Worm (Caenorhabditis elegans) whole organism, L2 larva: ENCODE results near the gene npr-40.

Source experiments
- C34F6.9 ChIP-seq: fragments of 150-350 bp; optimal IDR thresholded peaks from 2 replicates; lab custom pipeline; 2014; ENCODE audit warnings: missing biosample characterization, missing genetic modification characterization
- F13H6.1 ChIP-seq: sonication (generic microtip); optimal IDR thresholded peaks from 2 replicates; lab custom pipeline; 2016; ENCODE audit warnings: missing genetic modification characterization, missing compliant biosample characterization
- R02D3.7 ChIP-seq: fragments of 150-350 bp; optimal IDR thresholded peaks from 2 replicates; lab custom pipeline; 2014; ENCODE audit warnings: missing biosample characterization, missing genetic modification characterization
- Y55F3AM.14 ChIP-seq: fragments of 200-800 bp; sonication (Bioruptor generic); optimal IDR thresholded peaks from 2 replicates; lab custom pipeline; 2018; ENCODE audit warnings: mild to moderate bottlenecking, missing genetic modification characterization, missing compliant biosample characterization
- ZK546.5 ChIP-seq: sonication (generic microtip); optimal IDR thresholded peaks from 2 replicates; lab custom pipeline; 2017; ENCODE audit warnings: missing biosample characterization, missing genetic modification characterization
- alr-1 ChIP-seq: fragments of 150-350 bp; optimal IDR thresholded peaks from 2 replicates; lab custom pipeline; 2014; ENCODE audit warnings: missing biosample characterization, missing genetic modification characterization
- aly-2 ChIP-seq: fragments of 150-350 bp; optimal IDR thresholded peaks from 2 replicates; lab custom pipeline; 2014; ENCODE audit warnings: missing biosample characterization, missing genetic modification characterization
- ama-1 ChIP-seq: fragments of 150-350 bp; optimal IDR thresholded peaks from 2 replicates; lab custom pipeline; 2018; ENCODE audit warnings: inconsistent platforms
- blmp-1 ChIP-seq: sonication (generic microtip); optimal IDR thresholded peaks from 2 replicates; lab custom pipeline; 2017; ENCODE audit warnings: missing genetic modification characterization, mild to moderate bottlenecking, missing compliant biosample characterization, antibody characterized with exemption, moderate library complexity; ENCODE audit not compliant: insufficient read depth
- ceh-16 ChIP-seq: fragments of 150-350 bp; optimal IDR thresholded peaks from 2 replicates; lab custom pipeline; 2014; ENCODE audit warnings: missing biosample characterization, missing genetic modification characterization
- ceh-82 ChIP-seq: fragments of 150-350 bp; optimal IDR thresholded peaks from 2 replicates; lab custom pipeline; 2014; ENCODE audit warnings: missing biosample characterization, missing genetic modification characterization
- crh-2 ChIP-seq: sonication (generic microtip); optimal IDR thresholded peaks from 2 replicates; lab custom pipeline; 2017; ENCODE audit warnings: missing biosample characterization, missing genetic modification characterization
- elt-1 ChIP-seq: fragments of 150-350 bp; optimal IDR thresholded peaks from 2 replicates; lab custom pipeline; 2014; ENCODE audit warnings: missing biosample characterization, missing genetic modification characterization
- lin-11 ChIP-seq: fragments of 150-350 bp; sonication (generic microtip); optimal IDR thresholded peaks from 2 replicates; lab custom pipeline; 2014; ENCODE audit warnings: missing biosample characterization, missing genetic modification characterization, inconsistent platforms, mixed read lengths
- lin-13 ChIP-seq: fragments of 150-350 bp; optimal IDR thresholded peaks from 2 replicates; lab custom pipeline; 2014; ENCODE audit warnings: missing biosample characterization, missing genetic modification reagents, missing genetic modification characterization
- lin-39 ChIP-seq: fragments of 150-350 bp; optimal IDR thresholded peaks from 2 replicates; lab custom pipeline; 2014; ENCODE audit warnings: missing biosample characterization, missing genetic modification reagents, missing genetic modification characterization
- lsy-2 ChIP-seq, 2 experiments: fragments of 150-350 bp in 1 of 2; sonication (generic microtip) in 1 of 2; optimal IDR thresholded peaks; 2 replicates each; lab custom pipeline; 2014 to 2017; ENCODE audit warnings: missing biosample characterization in 2 of 2, missing genetic modification characterization in 2 of 2
- mab-5 ChIP-seq: fragments of 150-350 bp; optimal IDR thresholded peaks from 2 replicates; lab custom pipeline; 2014; ENCODE audit warnings: missing biosample characterization, missing genetic modification characterization
- mbf-1 ChIP-seq: sonication (generic microtip); optimal IDR thresholded peaks from 2 replicates; lab custom pipeline; 2017; ENCODE audit warnings: missing biosample characterization, missing genetic modification characterization
- mdl-1 ChIP-seq, 2 experiments: fragments of 150-350 bp in 1 of 2; sonication (generic microtip) in 1 of 2; optimal IDR thresholded peaks; 2 replicates each; lab custom pipeline; 2017; ENCODE audit warnings: missing biosample characterization in 2 of 2, missing genetic modification characterization in 2 of 2
- nhr-10 ChIP-seq: sonication (generic microtip); optimal IDR thresholded peaks from 2 replicates; lab custom pipeline; 2017; ENCODE audit warnings: missing biosample characterization, missing genetic modification characterization
- nhr-12 ChIP-seq: fragments of 150-350 bp; optimal IDR thresholded peaks from 2 replicates; lab custom pipeline; 2014; ENCODE audit warnings: missing biosample characterization, missing genetic modification characterization
- nhr-129 ChIP-seq: fragments of 150-350 bp; optimal IDR thresholded peaks from 2 replicates; lab custom pipeline; 2014; ENCODE audit warnings: missing biosample characterization, missing genetic modification characterization
- nhr-237 ChIP-seq: fragments of 150-350 bp; optimal IDR thresholded peaks from 2 replicates; lab custom pipeline; 2014; ENCODE audit warnings: missing biosample characterization, missing genetic modification characterization
- nhr-25 ChIP-seq: fragments of 150-350 bp; sonication (generic microtip); optimal IDR thresholded peaks from 3 replicates; lab custom pipeline; 2014; ENCODE audit warnings: missing biosample characterization, missing genetic modification characterization
- nhr-6 ChIP-seq: fragments of 150-350 bp; optimal IDR thresholded peaks from 2 replicates; lab custom pipeline; 2014; ENCODE audit warnings: missing biosample characterization, missing genetic modification characterization
- nhr-77 ChIP-seq: fragments of 150-350 bp; optimal IDR thresholded peaks from 2 replicates; lab custom pipeline; 2014; ENCODE audit warnings: missing biosample characterization, missing genetic modification characterization
- sem-4 ChIP-seq: fragments of 150-350 bp; optimal IDR thresholded peaks from 2 replicates; lab custom pipeline; 2014; ENCODE audit warnings: missing biosample characterization, missing genetic modification reagents, missing genetic modification characterization
- skn-1 ChIP-seq: sonication (generic microtip); optimal IDR thresholded peaks from 2 replicates; lab custom pipeline; 2017; ENCODE audit warnings: missing biosample characterization, missing genetic modification characterization
- sma-9 ChIP-seq, 2 experiments: fragments of 150-350 bp in 1 of 2; sonication (generic microtip) in 1 of 2; optimal IDR thresholded peaks; 2 replicates each; lab custom pipeline; 2014 to 2016; ENCODE audit warnings: missing genetic modification characterization in 2 of 2, mild to moderate bottlenecking in 1 of 2, missing biosample characterization in 1 of 2, missing compliant biosample characterization in 1 of 2, missing genetic modification reagents in 1 of 2, moderate library complexity in 1 of 2
- snpc-4 ChIP-seq: fragments of 150-350 bp; optimal IDR thresholded peaks from 2 replicates; lab custom pipeline; 2014; ENCODE audit warnings: missing biosample characterization, missing genetic modification characterization
- unc-39 ChIP-seq: fragments of 150-350 bp; optimal IDR thresholded peaks from 2 replicates; lab custom pipeline; 2014; ENCODE audit warnings: missing biosample characterization, missing genetic modification characterization
- unc-62 ChIP-seq: fragments of 150-350 bp; optimal IDR thresholded peaks from 2 replicates; lab custom pipeline; 2014; ENCODE audit warnings: missing biosample characterization, missing genetic modification reagents, missing genetic modification characterization
- zag-1 ChIP-seq: fragments of 150-350 bp; optimal IDR thresholded peaks from 2 replicates; lab custom pipeline; 2014; ENCODE audit warnings: missing biosample characterization, missing genetic modification characterization
- ztf-11 ChIP-seq: sonication (generic microtip); optimal IDR thresholded peaks from 2 replicates; lab custom pipeline; 2017; ENCODE audit warnings: missing biosample characterization, missing genetic modification characterization

The npr-40 gene

DNA sequence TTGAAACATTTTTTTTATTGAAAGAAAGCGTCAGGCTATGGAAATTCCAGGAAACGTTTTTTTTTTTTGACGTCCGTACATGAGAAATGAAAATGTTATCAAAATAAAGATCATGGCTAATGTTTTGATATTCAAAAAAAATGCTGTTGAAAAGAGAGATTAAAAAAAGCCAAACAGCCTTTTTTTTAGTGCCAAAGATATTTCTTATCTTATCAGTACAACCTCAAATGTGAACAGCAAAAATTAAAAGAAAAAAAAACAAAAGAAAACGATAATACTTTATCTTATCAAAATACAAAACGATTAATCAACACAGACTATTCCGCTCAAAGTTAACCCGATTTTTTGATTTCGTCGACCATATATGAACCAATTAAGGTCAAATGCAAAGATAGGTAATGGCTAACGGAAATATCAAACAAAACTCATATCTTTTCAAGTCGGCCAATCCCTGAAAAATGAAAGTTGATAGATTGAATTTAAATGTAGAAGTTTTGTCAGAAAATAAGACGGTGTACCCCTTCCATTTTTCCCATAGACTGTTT lies 11.3 kb upstream of the npr-40 start:
- TF ChIP-seq nhr-237 (no peak), Y55F3AM.14 (no peak), zag-1 (tag; lab: Kevin White, UChicago) (no peak), lin-11 (tag; lab: Kevin White, UChicago) (no peak), unc-39 (no peak)

- TF ChIP-seq nhr-237 (no peak), snpc-4 (no peak), lsy-2 (tag; optimal IDR thresholded peaks at IDR 0.05; lab: Kevin White, UChicago) (no peak), mbf-1 (no peak), lin-13 (GFP tag; lab: Kevin White, UChicago) (no peak), skn-1 (tag; lab: Kevin White, UChicago) (no peak), nhr-129 (tag; lab: Kevin White, UChicago) (no peak), aly-2 (no peak), zag-1 (tag; lab: Kevin White, UChicago) (no peak), ama-1 (no peak), unc-39 (no peak), lin-39 (no peak), sma-9 (GFP tag; optimal IDR thresholded peaks at IDR 0.05; lab: Kevin White, UChicago) (no peak), sma-9 (tag; optimal IDR thresholded peaks at IDR 0.05; lab: Kevin White, UChicago) (no peak), nhr-6 (tag; lab: Kevin White, UChicago) (no peak), R02D3.7 (tag; lab: Kevin White, UChicago) (no peak), F13H6.1 (tag; lab: Kevin White, UChicago) (no peak)
These were observed 7.9 kb upstream of the npr-40 start for ce11 chrX:14910689-14911088.

DNA sequence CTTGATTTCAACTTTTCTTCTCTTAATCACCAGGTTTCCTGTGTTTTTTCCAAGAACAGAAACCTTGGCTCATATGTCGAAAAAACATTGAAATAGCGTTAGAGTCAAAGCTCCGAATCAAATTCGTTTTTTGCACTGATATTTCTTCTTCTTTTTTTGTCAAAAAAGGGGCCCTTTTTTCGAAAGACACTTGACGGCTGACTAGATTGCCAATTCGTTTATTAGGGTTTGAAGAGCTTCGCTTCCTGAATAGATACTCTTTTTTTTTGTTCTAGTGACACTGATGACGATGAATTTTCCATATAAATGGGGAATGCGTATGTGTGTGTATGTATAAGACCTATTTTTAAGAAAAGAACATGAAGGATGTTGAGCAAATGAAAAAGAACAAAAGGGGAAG lies 1.9 kb upstream of the npr-40 start:
- TF ChIP-seq lsy-2 (tag; optimal IDR thresholded peaks at IDR 0.05; lab: Kevin White, UChicago): no peak
- no peak for TF ChIP-seq elt-1 (tag; lab: Kevin White, UChicago)
- TF ChIP-seq ama-1: no peak
- TF ChIP-seq alr-1 (tag; lab: Kevin White, UChicago): no peak
- TF ChIP-seq crh-2: no peak
- no peak for TF ChIP-seq mbf-1
- no peak for TF ChIP-seq lin-11 (tag; lab: Kevin White, UChicago)
- TF ChIP-seq ceh-82 (tag; lab: Kevin White, UChicago): no peak
- no peak for TF ChIP-seq snpc-4
- TF ChIP-seq C34F6.9 (tag; lab: Kevin White, UChicago): no peak

ce11 chrX:14920880-14921279 lies 2.2 kb downstream of the npr-40 start:
- no peak for TF ChIP-seq ceh-82 (tag; lab: Kevin White, UChicago)
- TF ChIP-seq ZK546.5 (tag; lab: Kevin White, UChicago): no peak
- no peak for TF ChIP-seq lin-13 (GFP tag; lab: Kevin White, UChicago)
- no peak for TF ChIP-seq F13H6.1 (tag; lab: Kevin White, UChicago)
- TF ChIP-seq mbf-1: no peak
- TF ChIP-seq nhr-77 (tag; lab: Kevin White, UChicago): no peak
- TF ChIP-seq C34F6.9 (tag; lab: Kevin White, UChicago): no peak
- TF ChIP-seq, all 48 proteins: peak for 0

- no peak for TF ChIP-seq mab-5
- no peak for TF ChIP-seq ztf-11 (tag; lab: Kevin White, UChicago)
- no peak for TF ChIP-seq alr-1 (tag; lab: Kevin White, UChicago)
- TF ChIP-seq aly-2: no peak
- no peak for TF ChIP-seq F13H6.1 (tag; lab: Kevin White, UChicago)
- no peak for TF ChIP-seq skn-1 (tag; lab: Kevin White, UChicago)
- TF ChIP-seq nhr-129 (tag; lab: Kevin White, UChicago): no peak
- TF ChIP-seq nhr-25 (tag; lab: Kevin White, UChicago): no peak
- no peak for TF ChIP-seq mdl-1 (tag; optimal IDR thresholded peaks at IDR 0.05; lab: Kevin White, UChicago)
These were observed 4.1 kb downstream of the npr-40 start for ce11 chrX:14922758-14923157.

DNA sequence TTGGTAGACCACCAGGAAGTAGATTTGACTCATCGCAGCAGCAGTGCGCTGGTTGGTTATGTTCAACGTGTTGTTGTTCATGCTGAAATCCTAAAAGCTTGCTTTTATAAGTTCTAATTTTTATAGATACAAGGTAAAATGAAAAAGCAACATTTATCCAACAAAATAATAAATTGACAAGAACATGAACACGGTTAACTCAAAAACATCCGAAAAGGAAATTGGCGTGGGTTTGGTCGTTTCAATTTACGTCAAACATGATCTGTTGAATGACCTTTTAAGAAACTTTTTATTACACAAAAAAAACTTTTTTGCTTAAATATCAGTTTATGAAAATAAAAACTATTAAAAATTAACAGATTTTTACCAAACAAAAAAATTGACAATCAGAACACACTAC lies 10.2 kb downstream of the npr-40 start, which contains the start of gene ntr-2:
Gene ntr-2 (minus strand): TSS at position 101 of the 400 bp plus-strand sequence.
- TF ChIP-seq nhr-237 (no peak), elt-1 (tag; lab: Kevin White, UChicago) (no peak), mab-5 (no peak), sem-4 (tag; lab: Kevin White, UChicago) (no peak), nhr-12 (no peak), nhr-6 (tag; lab: Kevin White, UChicago) (no peak), nhr-10 (tag; lab: Kevin White, UChicago) (no peak), ceh-16 (tag; lab: Kevin White, UChicago) (no peak), blmp-1 (tag; lab: Kevin White, UChicago) (no peak), ztf-11 (tag; lab: Kevin White, UChicago) (no peak), sma-9 (GFP tag; optimal IDR thresholded peaks at IDR 0.05; lab: Kevin White, UChicago) (no peak), sma-9 (tag; optimal IDR thresholded peaks at IDR 0.05; lab: Kevin White, UChicago) (no peak), unc-62 (GFP tag; lab: Kevin White, UChicago) (no peak)
